Worm (Caenorhabditis elegans): ENCODE data around the gene R05A10.7.

- TF ChIP-seq snpc-4 (tag; optimal IDR thresholded peaks at IDR 0.05) (no peak), alr-1 (tag; optimal IDR thresholded peaks at IDR 0.05) (no peak), aly-2 (tag; optimal IDR thresholded peaks at IDR 0.05) (no peak), F13H6.1 (tag; optimal IDR thresholded peaks at IDR 0.05) (no peak), lin-13 (GFP tag; optimal IDR thresholded peaks at IDR 0.05) (no peak), ama-1 (optimal IDR thresholded peaks at IDR 0.05) (no peak), zag-1 (tag; optimal IDR thresholded peaks at IDR 0.05) (no peak), egl-27 (tag; optimal IDR thresholded peaks at IDR 0.05) (no peak), lin-39 (tag; optimal IDR thresholded peaks at IDR 0.05) (no peak), nhr-11 (tag; optimal IDR thresholded peaks at IDR 0.05) (no peak)
Observed at ce11 chrIV:14191919-14192318, 29.2 kb upstream of the R05A10.7 start, which contains the start of gene K01G12.22.

All from whole organism, L2 larva.